Fruit fly (Drosophila melanogaster) whole organism, embryonic: ENCODE data around the gene fwd.
A peak's percentile ranks its signal among the peaks of the same experiment; 100 is the strongest.

Experiments used
- B-H1 ChIP-seq: fragments of 200-800 bp; sonication (Bioruptor generic); IDR thresholded peaks from 3 replicates; pipeline ENCODE4 v1.3.6; 2022; ENCODE audit warnings: missing biosample characterization, missing genetic modification characterization
- CG10431 ChIP-seq: fragments of 200-800 bp; sonication (Bioruptor generic); optimal IDR thresholded peaks from 3 replicates; lab custom pipeline; 2018; ENCODE audit warnings: missing biosample characterization, mild to moderate bottlenecking, missing genetic modification characterization
- CG10543 ChIP-seq: fragments of 200-800 bp; sonication (Bioruptor generic); optimal IDR thresholded peaks from 3 replicates; lab custom pipeline; 2017; ENCODE audit warnings: missing biosample characterization, mild to moderate bottlenecking, missing genetic modification characterization, moderate library complexity
- CG10654 ChIP-seq: fragments of 200-800 bp; sonication (Bioruptor generic); optimal IDR thresholded peaks from 2 replicates; lab custom pipeline; 2016; ENCODE audit warnings: missing biosample characterization, missing genetic modification characterization
- CG11247 ChIP-seq: fragments of 200-800 bp; sonication (Bioruptor generic); IDR thresholded peaks from 2 replicates; pipeline ENCODE4 v1.3.6; 2022; ENCODE audit warnings: missing biosample characterization, missing genetic modification characterization
- CG11504 ChIP-seq: fragments of 200-800 bp; sonication (Bioruptor generic); optimal IDR thresholded peaks from 3 replicates; lab custom pipeline; 2019; ENCODE audit warnings: missing biosample characterization, mild to moderate bottlenecking, missing genetic modification characterization, moderate library complexity
- CG12219 ChIP-seq: fragments of 200-800 bp; sonication (Bioruptor generic); optimal IDR thresholded peaks from 3 replicates; lab custom pipeline; 2018; ENCODE audit warnings: missing biosample characterization, mild to moderate bottlenecking, missing genetic modification characterization
- CG12236 ChIP-seq: fragments of 200-800 bp; sonication (Bioruptor generic); optimal IDR thresholded peaks from 2 replicates; lab custom pipeline; 2016; ENCODE audit warnings: missing biosample characterization, missing genetic modification characterization
- CG15073 ChIP-seq: fragments of 200-800 bp; sonication (Bioruptor generic); optimal IDR thresholded peaks from 2 replicates; lab custom pipeline; 2016; ENCODE audit warnings: missing biosample characterization, missing genetic modification characterization
- CG15269 ChIP-seq: fragments of 200-800 bp; sonication (Bioruptor generic); optimal IDR thresholded peaks from 2 replicates; lab custom pipeline; 2018; ENCODE audit warnings: missing biosample characterization, mild to moderate bottlenecking, missing genetic modification characterization, moderate library complexity
- CG1602 ChIP-seq: fragments of 200-800 bp; sonication (Bioruptor generic); optimal IDR thresholded peaks from 3 replicates; lab custom pipeline; 2016; ENCODE audit warnings: missing biosample characterization, missing genetic modification characterization
- CG17829 ChIP-seq: fragments of 200-800 bp; optimal IDR thresholded peaks from 2 replicates; lab custom pipeline; 2019; ENCODE audit warnings: missing biosample characterization, mild to moderate bottlenecking, missing genetic modification characterization, moderate library complexity
- CG18599 ChIP-seq: fragments of 200-800 bp; sonication (Bioruptor generic); optimal IDR thresholded peaks from 3 replicates; lab custom pipeline; 2017; ENCODE audit warnings: missing biosample characterization, missing genetic modification characterization, mild to moderate bottlenecking, moderate library complexity, missing genetic modification reagents
- CG31224 ChIP-seq: fragments of 200-800 bp; sonication (Bioruptor generic); IDR thresholded peaks from 2 replicates; pipeline ENCODE4 v1.3.6; 2022; ENCODE audit warnings: missing biosample characterization, missing genetic modification characterization
- CG33557 ChIP-seq: fragments of 200-800 bp; sonication (Bioruptor generic); optimal IDR thresholded peaks from 2 replicates; lab custom pipeline; 2019; ENCODE audit warnings: missing biosample characterization, mild to moderate bottlenecking, missing genetic modification characterization, moderate library complexity
- CG4282 ChIP-seq: fragments of 200-800 bp; sonication (Bioruptor generic); optimal IDR thresholded peaks from 2 replicates; lab custom pipeline; 2016; ENCODE audit warnings: missing biosample characterization, missing genetic modification characterization
- CG4360 ChIP-seq: fragments of 200-800 bp; sonication (Bioruptor generic); IDR thresholded peaks from 2 replicates; pipeline ENCODE4 v1.3.6; 2022; ENCODE audit warnings: missing biosample characterization, missing genetic modification characterization
- CG4424 ChIP-seq: fragments of 200-800 bp; sonication (Bioruptor generic); optimal IDR thresholded peaks from 3 replicates; lab custom pipeline; 2016; ENCODE audit warnings: missing biosample characterization, missing genetic modification characterization
- CG4854 ChIP-seq: fragments of 200-800 bp; sonication (Bioruptor generic); optimal IDR thresholded peaks from 2 replicates; lab custom pipeline; 2016; ENCODE audit warnings: missing biosample characterization, missing genetic modification characterization, inconsistent platforms
- CG9876 ChIP-seq: fragments of 200-800 bp; sonication (Bioruptor generic); optimal IDR thresholded peaks from 2 replicates; lab custom pipeline; 2016; ENCODE audit warnings: missing biosample characterization, missing genetic modification characterization
- CHES-1-like ChIP-seq: fragments of 200-800 bp; sonication (Bioruptor generic); optimal IDR thresholded peaks from 2 replicates; lab custom pipeline; 2016; ENCODE audit warnings: missing biosample characterization, missing genetic modification characterization
- ERR ChIP-seq: fragments of 200-800 bp; sonication (Bioruptor generic); optimal IDR thresholded peaks from 2 replicates; lab custom pipeline; 2016; ENCODE audit warnings: missing biosample characterization, missing genetic modification characterization
- Eip74EF ChIP-seq, 2 experiments: fragments of 200-800 bp in 1 of 2; fragments of >200 bp in 1 of 2; sonication (Bioruptor generic) in 1 of 2; optimal IDR thresholded peaks; 2 replicates each; lab custom pipeline; 2017 to 2019; ENCODE audit warnings: missing biosample characterization in 2 of 2, missing genetic modification characterization in 2 of 2, mild to moderate bottlenecking in 1 of 2, moderate library complexity in 1 of 2
- Ets65A ChIP-seq: fragments of 200-800 bp; sonication (Bioruptor generic); peaks from one replicate; lab custom pipeline; 2016; ENCODE audit warnings: missing biosample characterization, missing genetic modification characterization
- Fer3 ChIP-seq: fragments of 200-800 bp; sonication (Bioruptor generic); optimal IDR thresholded peaks from 2 replicates; lab custom pipeline; 2018; ENCODE audit warnings: missing biosample characterization, mild to moderate bottlenecking, missing genetic modification characterization, moderate library complexity
- Hand ChIP-seq: fragments of 200-800 bp; sonication (Bioruptor generic); optimal IDR thresholded peaks from 2 replicates; lab custom pipeline; 2017; ENCODE audit warnings: mild to moderate bottlenecking, missing biosample characterization, missing genetic modification reagents, missing genetic modification characterization
- Hr78 ChIP-seq, 2 experiments: fragments of 200-800 bp in 1 of 2; fragments of >200 bp in 1 of 2; sonication (Bioruptor generic) in 1 of 2; optimal IDR thresholded peaks; 2 replicates each; lab custom pipeline; 2017 to 2019; ENCODE audit warnings: missing biosample characterization in 2 of 2, missing genetic modification characterization in 2 of 2, mild to moderate bottlenecking in 1 of 2, moderate library complexity in 1 of 2
- Hsf ChIP-seq: fragments of 200-800 bp; sonication (Bioruptor generic); optimal IDR thresholded peaks from 3 replicates; lab custom pipeline; 2016; ENCODE audit warnings: missing biosample characterization, missing genetic modification characterization
- Lhr ChIP-seq: fragments of 200-800 bp; sonication (Bioruptor generic); optimal IDR thresholded peaks from 3 replicates; lab custom pipeline; 2017; ENCODE audit warnings: mild to moderate bottlenecking, missing biosample characterization, missing genetic modification reagents, missing genetic modification characterization
- Opbp ChIP-seq: fragments of 200-800 bp; sonication (Bioruptor generic); IDR thresholded peaks from 3 replicates; pipeline ENCODE4 v1.3.6; 2022; ENCODE audit warnings: missing biosample characterization, missing genetic modification characterization; ENCODE audit not compliant: partially characterized antibody
- Scr ChIP-seq: fragments of 200-800 bp; sonication (Bioruptor generic); IDR thresholded peaks from 2 replicates; pipeline ENCODE4 v1.3.6; 2022; ENCODE audit warnings: missing biosample characterization, missing genetic modification characterization; ENCODE audit not compliant: partially characterized antibody
- Six4 ChIP-seq: fragments of 200-800 bp; sonication (Bioruptor generic); optimal IDR thresholded peaks from 2 replicates; lab custom pipeline; 2016; ENCODE audit warnings: missing biosample characterization, missing genetic modification characterization
- Sox102F ChIP-seq: fragments of 200-800 bp; sonication (Bioruptor generic); optimal IDR thresholded peaks from 2 replicates; lab custom pipeline; 2018; ENCODE audit warnings: missing biosample characterization, mild to moderate bottlenecking, missing genetic modification characterization, moderate library complexity
- TFAM ChIP-seq: fragments of 200-800 bp; sonication (Bioruptor generic); optimal IDR thresholded peaks from 2 replicates; lab custom pipeline; 2017; ENCODE audit warnings: missing biosample characterization, missing genetic modification characterization, inconsistent platforms
- ato ChIP-seq: fragments of 200-800 bp; sonication (Bioruptor generic); IDR thresholded peaks from 2 replicates; pipeline ENCODE4 v1.3.6; 2022; ENCODE audit warnings: missing biosample characterization, missing genetic modification characterization; ENCODE audit not compliant: partially characterized antibody
- bbx ChIP-seq: fragments of 200-800 bp; sonication (Bioruptor generic); IDR thresholded peaks from 2 replicates; pipeline ENCODE4 v1.3.6; 2022; ENCODE audit warnings: missing biosample characterization, missing genetic modification characterization; ENCODE audit not compliant: partially characterized antibody
- btn ChIP-seq: fragments of 200-800 bp; sonication (Bioruptor generic); optimal IDR thresholded peaks from 2 replicates; lab custom pipeline; 2016; ENCODE audit warnings: missing biosample characterization, missing genetic modification characterization
- caup ChIP-seq: fragments of 200-800 bp; sonication (Bioruptor generic); optimal IDR thresholded peaks from 3 replicates; lab custom pipeline; 2017; ENCODE audit warnings: missing biosample characterization, mild to moderate bottlenecking, missing genetic modification characterization, moderate library complexity; ENCODE audit not compliant: severe bottlenecking
- eve ChIP-seq, 2 experiments: fragments of >200 bp; optimal IDR thresholded peaks; 2 replicates each; lab custom pipeline; 2017; ENCODE audit warnings: missing biosample characterization in 2 of 2, missing genetic modification characterization in 2 of 2
- fd102C ChIP-seq: fragments of 200-800 bp; sonication (Bioruptor generic); optimal IDR thresholded peaks from 2 replicates; lab custom pipeline; 2018; ENCODE audit warnings: missing biosample characterization, mild to moderate bottlenecking, missing genetic modification characterization, moderate library complexity
- gem ChIP-seq: fragments of 200-800 bp; sonication (Bioruptor generic); optimal IDR thresholded peaks from 2 replicates; lab custom pipeline; 2019; ENCODE audit warnings: missing biosample characterization, mild to moderate bottlenecking, missing genetic modification characterization, moderate library complexity
- gfzf ChIP-seq: fragments of 200-800 bp; sonication (Bioruptor generic); optimal IDR thresholded peaks from 2 replicates; lab custom pipeline; 2016; ENCODE audit warnings: missing biosample characterization, mild to moderate bottlenecking, missing genetic modification characterization, moderate library complexity
- gsb ChIP-seq: fragments of 200-800 bp; sonication (Bioruptor generic); IDR thresholded peaks from 2 replicates; pipeline ENCODE4 v1.3.6; 2022; ENCODE audit warnings: missing biosample characterization, missing genetic modification characterization
- jigr1 ChIP-seq: fragments of 200-800 bp; sonication (Bioruptor generic); IDR thresholded peaks from 3 replicates; pipeline ENCODE4 v1.3.6; 2022; ENCODE audit warnings: missing biosample characterization, missing genetic modification characterization
- run ChIP-seq: fragments of 200-800 bp; sonication (Bioruptor generic); optimal IDR thresholded peaks from 3 replicates; lab custom pipeline; 2018; ENCODE audit warnings: missing biosample characterization, mild to moderate bottlenecking, missing genetic modification characterization
- salm ChIP-seq: fragments of 200-800 bp; sonication (Bioruptor generic); optimal IDR thresholded peaks from 2 replicates; lab custom pipeline; 2018; ENCODE audit warnings: missing biosample characterization, mild to moderate bottlenecking, missing genetic modification characterization
- seq ChIP-seq: fragments of 200-800 bp; sonication (Bioruptor generic); IDR thresholded peaks from 2 replicates; pipeline ENCODE4 v1.3.6; 2022; ENCODE audit warnings: missing biosample characterization, missing genetic modification characterization
- so ChIP-seq: fragments of 200-800 bp; sonication (Bioruptor generic); IDR thresholded peaks from 3 replicates; pipeline ENCODE4 v1.3.6; 2022; ENCODE audit warnings: missing biosample characterization, missing genetic modification characterization
- ttk ChIP-seq: fragments of 200-800 bp; sonication (Bioruptor generic); IDR thresholded peaks from 2 replicates; pipeline ENCODE4 v2.1.2; 2022; ENCODE audit warnings: missing biosample characterization, missing genetic modification characterization

fwd gene

DNA sequence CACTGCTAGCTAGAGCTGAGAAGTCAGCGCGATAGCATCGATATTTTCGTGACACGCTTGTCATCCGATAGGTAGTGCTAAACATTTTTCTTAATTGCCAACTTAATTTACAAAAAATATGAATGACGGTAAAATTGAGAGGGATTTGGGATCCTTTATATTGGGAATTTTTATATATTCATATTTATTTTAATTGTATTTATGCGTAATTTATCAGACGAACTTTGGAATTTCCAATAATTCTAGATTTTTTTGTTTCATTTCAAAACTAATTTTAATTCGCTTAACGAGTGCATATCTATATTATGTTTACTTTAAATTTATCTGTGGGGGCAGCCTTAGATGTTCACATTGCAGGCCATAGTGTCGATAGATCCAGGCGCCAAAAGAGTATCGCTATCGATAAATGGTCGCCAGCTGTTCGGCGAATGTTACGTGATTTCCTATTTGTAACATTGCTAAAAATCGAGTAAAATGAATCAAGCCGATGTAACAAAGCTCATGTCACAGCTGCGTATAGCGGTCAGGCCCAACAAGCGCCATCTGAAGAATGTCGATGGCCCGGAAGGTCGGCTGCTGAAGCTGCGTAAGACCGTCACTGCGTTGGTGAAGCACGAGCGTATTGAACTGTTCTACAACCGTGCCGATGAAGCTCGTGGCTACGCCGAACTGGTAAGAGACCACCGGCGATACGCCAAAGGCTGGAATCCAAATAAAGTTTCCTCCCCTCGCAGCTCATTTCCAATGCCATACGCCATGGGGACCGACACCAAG, 55.1 kb downstream of the fwd start, which contains the start of the genes Tudor-SN and mRpL17 (continued):
- TF ChIP-seq TFAM (GFP tag; lab: Kevin White, UChicago) (no peak), CG12236 (GFP tag; lab: Kevin White, UChicago) (no peak), CG4360 (GFP tag; lab: Robert Waterston, UW) (no peak), CHES-1-like (GFP tag; lab: Kevin White, UChicago) (no peak), CG15073 (no peak), CG31224 (GFP tag; lab: Robert Waterston, UW) (no peak), CG18599 (GFP tag; lab: Kevin White, UChicago) (peak; percentile 44), ttk (GFP tag; lab: Robert Waterston, UW) (no peak), CG12219 (GFP tag; lab: Kevin White, UChicago) (no peak), CG4854 (GFP tag; lab: Kevin White, UChicago) (peak; percentile 12), Hr78 (GFP tag; optimal IDR thresholded peaks at IDR 0.05; lab: Kevin White, UChicago) (no peak), gem (tag; lab: Kevin White, UChicago) (peak; percentile 69), CG33557 (peak; percentile 43), CG4424 (GFP tag; lab: Kevin White, UChicago) (peak; percentile 60), bbx (GFP tag; lab: Robert Waterston, UW) (peak; percentile 99), Hsf (GFP tag; lab: Kevin White, UChicago) (peak; percentile 16), Sox102F (GFP tag; lab: Kevin White, UChicago) (no peak), fd102C (no peak), Opbp (peak; percentile 98), eve (GFP tag; optimal IDR thresholded peaks at IDR 0.05; lab: Kevin White, UChicago) (no peak), caup (GFP tag; lab: Kevin White, UChicago) (peak; percentile 12), B-H1 (no peak), seq (GFP tag; lab: Robert Waterston, UW) (no peak), CG15269 (tag; lab: Kevin White, UChicago) (peak; percentile 40), btn (GFP tag; lab: Kevin White, UChicago) (no peak), gsb (no peak), salm (tag; lab: Kevin White, UChicago) (no peak), CG17829 (peak; percentile 39), CG10431 (GFP tag; lab: Kevin White, UChicago) (peak; percentile 54), Fer3 (tag; lab: Kevin White, UChicago) (no peak), Lhr (peak; percentile 29), ERR (GFP tag; lab: Kevin White, UChicago) (no peak), CG10654 (peak; percentile 15), ato (GFP tag; lab: Robert Waterston, UW) (peak; percentile 95), so (GFP tag; lab: Robert Waterston, UW) (no peak), CG4282 (no peak), CG11504 (tag; lab: Kevin White, UChicago) (peak; percentile 64), Hand (GFP tag; lab: Kevin White, UChicago) (no peak), CG11247 (GFP tag; lab: Robert Waterston, UW) (no peak), Ets65A (GFP tag; lab: Kevin White, UChicago) (peak; percentile 83), Scr (peak; percentile 97), Eip74EF (GFP tag; optimal IDR thresholded peaks at IDR 0.05; lab: Kevin White, UChicago) (no peak), CG9876 (GFP tag; lab: Kevin White, UChicago) (no peak), run (no peak), CG1602 (GFP tag; lab: Kevin White, UChicago) (peak; percentile 17), jigr1 (GFP tag; lab: Robert Waterston, UW) (no peak), Six4 (GFP tag; lab: Kevin White, UChicago) (peak; percentile 37), CG10543 (no peak), gfzf (GFP tag; lab: Kevin White, UChicago) (no peak)
